Worm (Caenorhabditis elegans): ENCODE measurements around the gene krr-1.

DNA sequence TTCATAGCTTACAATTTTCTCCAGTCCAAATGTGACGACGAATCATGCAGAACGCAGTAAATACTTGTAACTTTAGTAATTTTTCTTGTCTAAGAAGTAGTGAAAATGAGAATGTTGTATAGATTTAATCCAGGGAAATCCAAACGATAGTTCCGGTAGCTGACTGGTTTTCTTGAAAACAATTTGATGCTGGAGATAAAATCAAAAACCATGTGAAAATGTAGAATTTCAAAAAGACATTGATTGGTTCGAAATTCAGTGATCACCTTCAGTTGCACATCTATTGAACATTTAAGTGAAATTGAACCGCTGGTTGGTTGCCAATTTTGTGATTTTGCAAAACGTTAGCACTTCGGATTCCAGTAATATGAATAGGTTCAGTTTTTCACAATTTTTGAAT, 33.1 kb downstream of the krr-1 start, which contains the start of gene C13A2.9:
- TF ChIP-seq him-1 (tag; optimal IDR thresholded peaks at IDR 0.05) (no peak), dao-5 (tag; optimal IDR thresholded peaks at IDR 0.05) (no peak)
